Worm (Caenorhabditis elegans) whole organism, L2 larva: ENCODE measurements around the gene F53A10.2.
A peak's percentile ranks its signal among the peaks of the same experiment; 100 is the strongest.

ENCODE experiments used
- C34F6.9 ChIP-seq: fragments of 150-350 bp; optimal IDR thresholded peaks from 2 replicates; lab custom pipeline; 2014; ENCODE audit warnings: missing biosample characterization, missing genetic modification characterization
- F13H6.1 ChIP-seq: sonication (generic microtip); optimal IDR thresholded peaks from 2 replicates; lab custom pipeline; 2016; ENCODE audit warnings: missing genetic modification characterization, missing compliant biosample characterization
- R02D3.7 ChIP-seq: fragments of 150-350 bp; optimal IDR thresholded peaks from 2 replicates; lab custom pipeline; 2014; ENCODE audit warnings: missing biosample characterization, missing genetic modification characterization
- Y55F3AM.14 ChIP-seq: fragments of 200-800 bp; sonication (Bioruptor generic); optimal IDR thresholded peaks from 2 replicates; lab custom pipeline; 2018; ENCODE audit warnings: mild to moderate bottlenecking, missing genetic modification characterization, missing compliant biosample characterization
- ZK546.5 ChIP-seq: sonication (generic microtip); optimal IDR thresholded peaks from 2 replicates; lab custom pipeline; 2017; ENCODE audit warnings: missing biosample characterization, missing genetic modification characterization
- alr-1 ChIP-seq: fragments of 150-350 bp; optimal IDR thresholded peaks from 2 replicates; lab custom pipeline; 2014; ENCODE audit warnings: missing biosample characterization, missing genetic modification characterization
- aly-2 ChIP-seq: fragments of 150-350 bp; optimal IDR thresholded peaks from 2 replicates; lab custom pipeline; 2014; ENCODE audit warnings: missing biosample characterization, missing genetic modification characterization
- ama-1 ChIP-seq: fragments of 150-350 bp; optimal IDR thresholded peaks from 2 replicates; lab custom pipeline; 2018; ENCODE audit warnings: inconsistent platforms
- blmp-1 ChIP-seq: sonication (generic microtip); optimal IDR thresholded peaks from 2 replicates; lab custom pipeline; 2017; ENCODE audit warnings: missing genetic modification characterization, mild to moderate bottlenecking, missing compliant biosample characterization, antibody characterized with exemption, moderate library complexity; ENCODE audit not compliant: insufficient read depth
- ceh-16 ChIP-seq: fragments of 150-350 bp; optimal IDR thresholded peaks from 2 replicates; lab custom pipeline; 2014; ENCODE audit warnings: missing biosample characterization, missing genetic modification characterization
- ceh-82 ChIP-seq: fragments of 150-350 bp; optimal IDR thresholded peaks from 2 replicates; lab custom pipeline; 2014; ENCODE audit warnings: missing biosample characterization, missing genetic modification characterization
- crh-2 ChIP-seq: sonication (generic microtip); optimal IDR thresholded peaks from 2 replicates; lab custom pipeline; 2017; ENCODE audit warnings: missing biosample characterization, missing genetic modification characterization
- dmd-4 ChIP-seq: sonication (generic microtip); optimal IDR thresholded peaks from 2 replicates; lab custom pipeline; 2017; ENCODE audit warnings: missing biosample characterization, missing genetic modification characterization
- egl-27 ChIP-seq: sonication (generic microtip); optimal IDR thresholded peaks from 3 replicates; lab custom pipeline; 2017; ENCODE audit warnings: missing biosample characterization, missing genetic modification reagents, missing genetic modification characterization
- elt-1 ChIP-seq: fragments of 150-350 bp; optimal IDR thresholded peaks from 2 replicates; lab custom pipeline; 2014; ENCODE audit warnings: missing biosample characterization, missing genetic modification characterization
- elt-3 ChIP-seq: sonication (generic microtip); optimal IDR thresholded peaks from 2 replicates; lab custom pipeline; 2017; ENCODE audit warnings: missing biosample characterization, missing genetic modification characterization
- fos-1 ChIP-seq: fragments of 150-350 bp; optimal IDR thresholded peaks from 2 replicates; lab custom pipeline; 2014; ENCODE audit warnings: missing biosample characterization, missing genetic modification characterization
- gmeb-1 ChIP-seq: fragments of 150-350 bp; optimal IDR thresholded peaks from 2 replicates; lab custom pipeline; 2014; ENCODE audit warnings: missing biosample characterization, missing genetic modification characterization
- lin-11 ChIP-seq: fragments of 150-350 bp; sonication (generic microtip); optimal IDR thresholded peaks from 2 replicates; lab custom pipeline; 2014; ENCODE audit warnings: missing biosample characterization, missing genetic modification characterization, inconsistent platforms, mixed read lengths
- lin-13 ChIP-seq: fragments of 150-350 bp; optimal IDR thresholded peaks from 2 replicates; lab custom pipeline; 2014; ENCODE audit warnings: missing biosample characterization, missing genetic modification reagents, missing genetic modification characterization
- lin-39 ChIP-seq: fragments of 150-350 bp; optimal IDR thresholded peaks from 2 replicates; lab custom pipeline; 2014; ENCODE audit warnings: missing biosample characterization, missing genetic modification reagents, missing genetic modification characterization
- lsy-2 ChIP-seq, 2 experiments: fragments of 150-350 bp in 1 of 2; sonication (generic microtip) in 1 of 2; optimal IDR thresholded peaks; 2 replicates each; lab custom pipeline; 2014 to 2017; ENCODE audit warnings: missing biosample characterization in 2 of 2, missing genetic modification characterization in 2 of 2
- mab-5 ChIP-seq: fragments of 150-350 bp; optimal IDR thresholded peaks from 2 replicates; lab custom pipeline; 2014; ENCODE audit warnings: missing biosample characterization, missing genetic modification characterization
- mbf-1 ChIP-seq: sonication (generic microtip); optimal IDR thresholded peaks from 2 replicates; lab custom pipeline; 2017; ENCODE audit warnings: missing biosample characterization, missing genetic modification characterization
- mdl-1 ChIP-seq, 2 experiments: fragments of 150-350 bp in 1 of 2; sonication (generic microtip) in 1 of 2; optimal IDR thresholded peaks; 2 replicates each; lab custom pipeline; 2017; ENCODE audit warnings: missing biosample characterization in 2 of 2, missing genetic modification characterization in 2 of 2
- nhr-10 ChIP-seq: sonication (generic microtip); optimal IDR thresholded peaks from 2 replicates; lab custom pipeline; 2017; ENCODE audit warnings: missing biosample characterization, missing genetic modification characterization
- nhr-11 ChIP-seq: fragments of 150-350 bp; optimal IDR thresholded peaks from 2 replicates; lab custom pipeline; 2014; ENCODE audit warnings: missing biosample characterization, missing genetic modification characterization
- nhr-12 ChIP-seq: fragments of 150-350 bp; optimal IDR thresholded peaks from 2 replicates; lab custom pipeline; 2014; ENCODE audit warnings: missing biosample characterization, missing genetic modification characterization
- nhr-129 ChIP-seq: fragments of 150-350 bp; optimal IDR thresholded peaks from 2 replicates; lab custom pipeline; 2014; ENCODE audit warnings: missing biosample characterization, missing genetic modification characterization
- nhr-21 ChIP-seq: fragments of 150-350 bp; optimal IDR thresholded peaks from 2 replicates; lab custom pipeline; 2014; ENCODE audit warnings: missing biosample characterization, missing genetic modification characterization
- nhr-23 ChIP-seq: fragments of 150-350 bp; optimal IDR thresholded peaks from 2 replicates; lab custom pipeline; 2014; ENCODE audit warnings: missing biosample characterization, missing genetic modification reagents, missing genetic modification characterization
- nhr-237 ChIP-seq: fragments of 150-350 bp; optimal IDR thresholded peaks from 2 replicates; lab custom pipeline; 2014; ENCODE audit warnings: missing biosample characterization, missing genetic modification characterization
- nhr-25 ChIP-seq: fragments of 150-350 bp; sonication (generic microtip); optimal IDR thresholded peaks from 3 replicates; lab custom pipeline; 2014; ENCODE audit warnings: missing biosample characterization, missing genetic modification characterization
- nhr-6 ChIP-seq: fragments of 150-350 bp; optimal IDR thresholded peaks from 2 replicates; lab custom pipeline; 2014; ENCODE audit warnings: missing biosample characterization, missing genetic modification characterization
- nhr-77 ChIP-seq: fragments of 150-350 bp; optimal IDR thresholded peaks from 2 replicates; lab custom pipeline; 2014; ENCODE audit warnings: missing biosample characterization, missing genetic modification characterization
- peb-1 ChIP-seq: fragments of 150-350 bp; optimal IDR thresholded peaks from 2 replicates; lab custom pipeline; 2014; ENCODE audit warnings: missing biosample characterization, missing genetic modification characterization
- sem-4 ChIP-seq: fragments of 150-350 bp; optimal IDR thresholded peaks from 2 replicates; lab custom pipeline; 2014; ENCODE audit warnings: missing biosample characterization, missing genetic modification reagents, missing genetic modification characterization
- skn-1 ChIP-seq: sonication (generic microtip); optimal IDR thresholded peaks from 2 replicates; lab custom pipeline; 2017; ENCODE audit warnings: missing biosample characterization, missing genetic modification characterization
- sma-3 ChIP-seq: sonication (generic microtip); optimal IDR thresholded peaks from 2 replicates; lab custom pipeline; 2016; ENCODE audit warnings: missing genetic modification reagents, missing genetic modification characterization, missing compliant biosample characterization
- sma-9 ChIP-seq, 2 experiments: fragments of 150-350 bp in 1 of 2; sonication (generic microtip) in 1 of 2; optimal IDR thresholded peaks; 2 replicates each; lab custom pipeline; 2014 to 2016; ENCODE audit warnings: missing genetic modification characterization in 2 of 2, mild to moderate bottlenecking in 1 of 2, missing biosample characterization in 1 of 2, missing compliant biosample characterization in 1 of 2, missing genetic modification reagents in 1 of 2, moderate library complexity in 1 of 2
- snpc-4 ChIP-seq: fragments of 150-350 bp; optimal IDR thresholded peaks from 2 replicates; lab custom pipeline; 2014; ENCODE audit warnings: missing biosample characterization, missing genetic modification characterization
- unc-39 ChIP-seq: fragments of 150-350 bp; optimal IDR thresholded peaks from 2 replicates; lab custom pipeline; 2014; ENCODE audit warnings: missing biosample characterization, missing genetic modification characterization
- unc-55 ChIP-seq: fragments of 150-350 bp; sonication (generic microtip); optimal IDR thresholded peaks from 3 replicates; lab custom pipeline; 2014; ENCODE audit warnings: missing biosample characterization, missing genetic modification reagents, missing genetic modification characterization
- unc-62 ChIP-seq: fragments of 150-350 bp; optimal IDR thresholded peaks from 2 replicates; lab custom pipeline; 2014; ENCODE audit warnings: missing biosample characterization, missing genetic modification reagents, missing genetic modification characterization
- zag-1 ChIP-seq: fragments of 150-350 bp; optimal IDR thresholded peaks from 2 replicates; lab custom pipeline; 2014; ENCODE audit warnings: missing biosample characterization, missing genetic modification characterization
- ztf-1 ChIP-seq: fragments of 200-800 bp; sonication (Bioruptor generic); conservative IDR thresholded peaks from 2 replicates; pipeline ENCODE4 v1.3.6; 2022; ENCODE audit warnings: missing genetic modification characterization, missing compliant biosample characterization
- ztf-11 ChIP-seq: sonication (generic microtip); optimal IDR thresholded peaks from 2 replicates; lab custom pipeline; 2017; ENCODE audit warnings: missing biosample characterization, missing genetic modification characterization
- ztf-4 ChIP-seq: fragments of 150-350 bp; optimal IDR thresholded peaks from 2 replicates; lab custom pipeline; 2014; ENCODE audit warnings: missing biosample characterization, missing genetic modification characterization

Gene F53A10.2

DNA sequence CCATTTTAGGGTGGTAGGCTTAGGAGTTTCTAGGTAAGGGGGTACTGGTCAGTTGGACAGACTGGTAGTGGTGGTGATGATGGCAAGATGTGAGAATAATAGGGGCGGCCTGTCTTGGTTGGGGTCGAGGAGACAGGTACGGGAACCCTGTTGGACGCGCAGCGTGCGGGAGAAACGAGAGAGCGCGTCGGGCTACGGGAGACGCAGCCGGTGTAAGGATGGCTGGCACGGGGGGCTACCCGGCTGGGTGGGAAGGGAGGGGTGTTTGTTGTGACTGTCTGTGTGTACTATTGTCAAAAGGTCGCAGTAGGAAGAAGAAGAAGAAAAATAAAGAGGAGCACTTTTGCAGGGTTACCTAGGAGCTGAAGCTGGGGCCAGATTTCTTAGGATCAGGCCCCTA is 39.3 kb downstream of the F53A10.2 start:
- TF ChIP-seq fos-1 (tag; lab: Kevin White, UChicago) (no peak), ztf-1 (GFP tag; lab: Robert Waterston, UW) (no peak), gmeb-1 (no peak), Y55F3AM.14 (GFP tag; lab: Kevin White, UChicago) (peak; percentile 52)
- TF ChIP-seq, all 48 proteins: peak for 1

DNA sequence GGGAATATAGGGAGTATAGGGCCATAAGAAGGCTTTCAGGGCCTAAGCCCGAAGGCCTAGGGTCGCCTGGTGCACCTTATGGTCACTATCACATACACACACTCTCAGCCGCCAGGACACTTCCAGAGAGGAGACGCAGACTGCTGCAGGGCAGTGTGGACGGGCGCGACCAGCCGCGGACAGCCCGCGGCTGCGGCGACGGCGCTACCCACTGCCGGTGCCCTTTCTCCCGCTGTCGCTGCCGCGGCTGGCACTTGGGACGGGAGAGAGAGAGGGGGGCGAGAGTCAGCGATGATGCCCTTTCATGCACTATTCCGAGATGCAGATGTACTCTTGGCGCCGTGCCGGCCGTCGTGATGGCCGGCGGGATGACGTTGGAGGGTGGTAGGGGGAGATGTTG is 40.7 kb downstream of the F53A10.2 start:
- TF ChIP-seq nhr-23 (tag; lab: Kevin White, UChicago) (no peak), fos-1 (tag; lab: Kevin White, UChicago) (peak; percentile 41), lin-13 (GFP tag; lab: Kevin White, UChicago) (peak; percentile 32), blmp-1 (tag; lab: Kevin White, UChicago) (peak; percentile 20), nhr-25 (tag; lab: Kevin White, UChicago) (peak; percentile 23), dmd-4 (tag; lab: Kevin White, UChicago) (no peak), nhr-77 (no peak), ZK546.5 (tag; lab: Kevin White, UChicago) (no peak), nhr-6 (no peak), sma-3 (GFP tag; lab: Kevin White, UChicago) (peak; percentile 69), nhr-10 (tag; lab: Kevin White, UChicago) (no peak), mab-5 (no peak), nhr-12 (tag; lab: Kevin White, UChicago) (no peak), sem-4 (peak; percentile 12), ztf-1 (GFP tag; lab: Robert Waterston, UW) (no peak), crh-2 (tag; lab: Kevin White, UChicago) (no peak), skn-1 (no peak), Y55F3AM.14 (GFP tag; lab: Kevin White, UChicago) (peak; percentile 65), peb-1 (peak; percentile 97), mbf-1 (no peak), elt-3 (tag; lab: Kevin White, UChicago) (no peak), ztf-4 (no peak), lin-11 (tag; lab: Kevin White, UChicago) (peak; percentile 42), snpc-4 (tag; lab: Kevin White, UChicago) (no peak), ztf-11 (tag; lab: Kevin White, UChicago) (no peak), ceh-82 (no peak), mdl-1 (tag; optimal IDR thresholded peaks at IDR 0.05; lab: Kevin White, UChicago) (peak; percentile 54 to 62), sma-9 (GFP tag; optimal IDR thresholded peaks at IDR 0.05; lab: Kevin White, UChicago) (peak; percentile 69), sma-9 (tag; optimal IDR thresholded peaks at IDR 0.05; lab: Kevin White, UChicago) (no peak), ceh-16 (peak; percentile 55), unc-62 (GFP tag; lab: Kevin White, UChicago) (no peak), nhr-21 (tag; lab: Kevin White, UChicago) (peak; percentile 69), elt-1 (tag; lab: Kevin White, UChicago) (no peak), nhr-129 (tag; lab: Kevin White, UChicago) (peak; percentile 15), F13H6.1 (peak; percentile 93), nhr-11 (no peak), nhr-237 (tag; lab: Kevin White, UChicago) (no peak), alr-1 (tag; lab: Kevin White, UChicago) (no peak), unc-55 (GFP tag; lab: Kevin White, UChicago) (peak; percentile 49), unc-39 (no peak), zag-1 (tag; lab: Kevin White, UChicago) (peak; percentile 66), lin-39 (tag; lab: Kevin White, UChicago) (no peak), lsy-2 (tag; optimal IDR thresholded peaks at IDR 0.05; lab: Kevin White, UChicago) (peak in 1 of 2 experiments; percentile 54), R02D3.7 (tag; lab: Kevin White, UChicago) (no peak), C34F6.9 (tag; lab: Kevin White, UChicago) (peak; percentile 26), aly-2 (tag; lab: Kevin White, UChicago) (no peak), egl-27 (tag; lab: Kevin White, UChicago) (peak; percentile 66), ama-1 (lab: Kevin White, UChicago) (no peak), gmeb-1 (no peak)
